Worm (Caenorhabditis elegans): Measurements from ENCODE around the gene ZK1290.5.

DNA sequence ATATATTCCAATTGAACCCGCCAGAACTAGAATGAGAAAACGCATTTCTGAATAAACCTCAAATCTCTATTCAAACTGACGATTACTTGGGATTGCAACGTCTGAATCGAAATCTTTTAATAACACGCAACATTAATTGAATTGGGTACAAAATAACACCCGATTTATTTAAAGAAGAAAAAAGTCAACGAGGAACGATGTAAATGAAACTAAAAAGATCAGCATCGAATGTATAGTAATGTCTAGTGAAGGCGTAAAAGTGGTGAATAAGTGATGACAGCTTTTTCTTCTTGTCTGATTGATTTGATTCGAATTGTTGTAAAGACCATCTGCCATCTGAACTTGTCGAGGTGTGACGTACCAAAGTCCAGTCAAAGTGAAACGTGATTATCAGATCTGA is 35.8 kb upstream of the ZK1290.5 start, which contains the start of gene nas-23:
- TF ChIP-seq ceh-36 (tag; optimal IDR thresholded peaks at IDR 0.05) (no peak), ama-1 (optimal IDR thresholded peaks at IDR 0.05) (no peak), sea-1 (GFP tag; conservative IDR thresholded peaks at IDR 0.05) (no peak), hmg-4 (GFP tag; optimal IDR thresholded peaks at IDR 0.05) (no peak), ceh-13 (GFP tag; optimal IDR thresholded peaks at IDR 0.05) (no peak), scrt-1 (GFP tag; IDR thresholded peaks at IDR 0.05) (no peak), hmbx-1 (tag; optimal IDR thresholded peaks at IDR 0.05) (no peak), tbx-11 (GFP tag; IDR thresholded peaks at IDR 0.05) (no peak), hnd-1 (tag; optimal IDR thresholded peaks at IDR 0.05) (no peak), tra-4 (tag; optimal IDR thresholded peaks at IDR 0.05) (no peak), ets-7 (tag; optimal IDR thresholded peaks at IDR 0.05) (no peak), F13C5.2 (tag; optimal IDR thresholded peaks at IDR 0.05) (no peak), flt-1 (GFP tag; IDR thresholded peaks at IDR 0.05) (no peak), B0310.2 (tag; optimal IDR thresholded peaks at IDR 0.05) (no peak)

Measured in whole organism, early embryonic.